Worm (Caenorhabditis elegans) whole organism, midembryonic: Measurements from ENCODE around the gene mrps-24.

Experiments used
- T22C8.4 ChIP-seq: fragments of 200-800 bp; sonication (Bioruptor generic); IDR thresholded peaks from 2 replicates; pipeline ENCODE4 v1.3.6; 2022; ENCODE audit warnings: missing genetic modification characterization, missing compliant biosample characterization
- cog-1 ChIP-seq: sonication (generic microtip); optimal IDR thresholded peaks from 2 replicates; lab custom pipeline; 2016; ENCODE audit warnings: missing genetic modification characterization, missing compliant biosample characterization
- flt-1 ChIP-seq: fragments of 200-800 bp; sonication (Bioruptor generic); IDR thresholded peaks from 2 replicates; pipeline ENCODE4 v1.3.6; 2022; ENCODE audit warnings: missing genetic modification characterization, missing compliant biosample characterization
- klf-2 ChIP-seq: fragments of 200-800 bp; sonication (Bioruptor generic); conservative IDR thresholded peaks from 2 replicates; pipeline ENCODE4 v1.3.6; 2022; ENCODE audit warnings: missing genetic modification reagents, missing genetic modification characterization, missing compliant biosample characterization
- med-1 ChIP-seq: sonication (generic microtip); optimal IDR thresholded peaks from 2 replicates; lab custom pipeline; 2017; ENCODE audit warnings: missing genetic modification characterization, mild to moderate bottlenecking, missing compliant biosample characterization, antibody characterized with exemption, missing genetic modification reagents; ENCODE audit not compliant: insufficient read depth
- ref-1 ChIP-seq: fragments of 200-800 bp; sonication (Bioruptor generic); conservative IDR thresholded peaks from 2 replicates; pipeline ENCODE4 v1.3.6; 2022; ENCODE audit warnings: missing genetic modification reagents, missing genetic modification characterization, missing compliant biosample characterization
- tab-1 ChIP-seq: fragments of 200-800 bp; sonication (Bioruptor generic); IDR thresholded peaks from 2 replicates; pipeline ENCODE4 v1.3.6; 2022; ENCODE audit warnings: missing genetic modification characterization, missing compliant biosample characterization
- ztf-23 ChIP-seq: fragments of 200-800 bp; sonication (Bioruptor generic); IDR thresholded peaks from 2 replicates; pipeline ENCODE4 v1.3.6; 2022; ENCODE audit warnings: missing genetic modification reagents, missing genetic modification characterization, missing compliant biosample characterization
- ztf-29 ChIP-seq: fragments of 200-800 bp; sonication (Bioruptor generic); IDR thresholded peaks from 2 replicates; pipeline ENCODE4 v1.3.6; 2022; ENCODE audit warnings: missing genetic modification reagents, missing genetic modification characterization, missing compliant biosample characterization

DNA sequence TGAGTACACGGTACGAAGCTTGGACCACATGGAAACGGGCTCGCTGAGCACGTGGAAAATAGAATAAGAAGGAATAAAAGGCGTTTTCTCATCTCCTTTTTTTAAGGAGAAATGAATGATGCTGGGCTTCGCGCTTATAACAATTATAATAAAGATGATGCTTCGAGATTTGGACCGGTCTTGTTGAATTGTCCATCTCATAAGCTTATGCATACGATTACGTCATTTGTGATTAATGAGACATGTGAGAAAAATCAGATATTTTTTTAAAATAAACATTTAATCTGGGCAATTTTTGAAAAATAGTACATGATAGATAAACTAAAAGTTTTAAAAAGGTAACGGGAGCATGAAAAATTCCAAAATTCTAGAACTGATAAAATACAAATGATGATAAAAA, 47.4 kb downstream of the mrps-24 start, which contains the start of gene C46A5.4:
- TF ChIP-seq klf-2 (GFP tag; lab: Robert Waterston, UW) (no peak), med-1 (no peak), tab-1 (GFP tag; lab: Robert Waterston, UW) (no peak), ref-1 (no peak), T22C8.4 (GFP tag; lab: Robert Waterston, UW) (no peak), flt-1 (no peak), cog-1 (tag; lab: Kevin White, UChicago) (no peak), ztf-23 (GFP tag; lab: Robert Waterston, UW) (no peak), ztf-29 (GFP tag; lab: Robert Waterston, UW) (no peak)
